Worm (Caenorhabditis elegans): ENCODE data around the gene srg-20.

The srg-20 gene

ce11 chrII:1672673-1673072 is 36.2 kb downstream of the srg-20 start:
- TF ChIP-seq klf-2 (GFP tag; conservative IDR thresholded peaks at IDR 0.05), result no peak
- TF ChIP-seq T22C8.4 (GFP tag; IDR thresholded peaks at IDR 0.05), result no peak
- no peak for TF ChIP-seq med-1 (GFP tag; optimal IDR thresholded peaks at IDR 0.05; ENCODE audit: insufficient read depth)
- no peak for TF ChIP-seq ztf-23 (GFP tag; IDR thresholded peaks at IDR 0.05)
- no peak for TF ChIP-seq ztf-29 (GFP tag; IDR thresholded peaks at IDR 0.05)
- TF ChIP-seq flt-1 (GFP tag; IDR thresholded peaks at IDR 0.05), result no peak
- no peak for TF ChIP-seq tab-1 (GFP tag; IDR thresholded peaks at IDR 0.05)
- no peak for TF ChIP-seq ref-1 (GFP tag; conservative IDR thresholded peaks at IDR 0.05)
- TF ChIP-seq cog-1 (tag; optimal IDR thresholded peaks at IDR 0.05), result no peak

ce11 chrII:1676088-1676487 is 39.6 kb downstream of the srg-20 start, which contains the start of gene fbxb-17:
fbxb-17 (plus strand) TSS chrII:1676388.
- TF ChIP-seq ztf-23 (GFP tag; IDR thresholded peaks at IDR 0.05) (no peak), cog-1 (tag; optimal IDR thresholded peaks at IDR 0.05) (no peak), ztf-29 (GFP tag; IDR thresholded peaks at IDR 0.05) (no peak), T22C8.4 (GFP tag; IDR thresholded peaks at IDR 0.05) (no peak), tab-1 (GFP tag; IDR thresholded peaks at IDR 0.05) (no peak), klf-2 (GFP tag; conservative IDR thresholded peaks at IDR 0.05) (no peak), med-1 (GFP tag; optimal IDR thresholded peaks at IDR 0.05; ENCODE audit: insufficient read depth) (no peak), flt-1 (GFP tag; IDR thresholded peaks at IDR 0.05) (no peak), ref-1 (GFP tag; conservative IDR thresholded peaks at IDR 0.05) (no peak)

ce11 chrII:1679081-1679480 is 42.6 kb downstream of the srg-20 start, which contains the start of gene irld-36:
irld-36 (plus strand) TSS chrII:1679381.
- no peak for TF ChIP-seq ref-1 (GFP tag; conservative IDR thresholded peaks at IDR 0.05)
- no peak for TF ChIP-seq tab-1 (GFP tag; IDR thresholded peaks at IDR 0.05)
- TF ChIP-seq T22C8.4 (GFP tag; IDR thresholded peaks at IDR 0.05), result no peak
- no peak for TF ChIP-seq ztf-29 (GFP tag; IDR thresholded peaks at IDR 0.05)
- no peak for TF ChIP-seq klf-2 (GFP tag; conservative IDR thresholded peaks at IDR 0.05)
- TF ChIP-seq med-1 (GFP tag; optimal IDR thresholded peaks at IDR 0.05; ENCODE audit: insufficient read depth), result no peak
- TF ChIP-seq cog-1 (tag; optimal IDR thresholded peaks at IDR 0.05), result no peak
- no peak for TF ChIP-seq flt-1 (GFP tag; IDR thresholded peaks at IDR 0.05)
- TF ChIP-seq ztf-23 (GFP tag; IDR thresholded peaks at IDR 0.05), result no peak

- TF ChIP-seq ref-1 (GFP tag; conservative IDR thresholded peaks at IDR 0.05), result no peak
- TF ChIP-seq flt-1 (GFP tag; IDR thresholded peaks at IDR 0.05), result no peak
- TF ChIP-seq med-1 (GFP tag; optimal IDR thresholded peaks at IDR 0.05; ENCODE audit: insufficient read depth), result no peak
- no peak for TF ChIP-seq ztf-23 (GFP tag; IDR thresholded peaks at IDR 0.05)
- no peak for TF ChIP-seq cog-1 (tag; optimal IDR thresholded peaks at IDR 0.05)
- no peak for TF ChIP-seq T22C8.4 (GFP tag; IDR thresholded peaks at IDR 0.05)
- no peak for TF ChIP-seq tab-1 (GFP tag; IDR thresholded peaks at IDR 0.05)
- no peak for TF ChIP-seq ztf-29 (GFP tag; IDR thresholded peaks at IDR 0.05)
- no peak for TF ChIP-seq klf-2 (GFP tag; conservative IDR thresholded peaks at IDR 0.05)
Observed at ce11 chrII:1682218-1682617, 45.7 kb downstream of the srg-20 start, which contains the start of gene fbxb-26. fbxb-26 (plus strand) TSS chrII:1682518.

- TF ChIP-seq ref-1 (GFP tag; conservative IDR thresholded peaks at IDR 0.05) (no peak), klf-2 (GFP tag; conservative IDR thresholded peaks at IDR 0.05) (no peak), med-1 (GFP tag; optimal IDR thresholded peaks at IDR 0.05; ENCODE audit: insufficient read depth) (no peak)
Observed at ce11 chrII:1683742-1684141, 47.2 kb downstream of the srg-20 start, which contains the start of gene fbxb-25. fbxb-25 (plus strand) TSS chrII:1684042.
